Fruit fly (Drosophila melanogaster) whole organism, embryonic: ENCODE results near the gene CG2145.

Experiments
- Bteb2 ChIP-seq: fragments of 200-800 bp; sonication (Bioruptor generic); optimal IDR thresholded peaks from 2 replicates; lab custom pipeline; 2016; ENCODE audit warnings: missing biosample characterization, missing genetic modification characterization
- CG10565 ChIP-seq: fragments of 200-800 bp; sonication (Bioruptor generic); optimal IDR thresholded peaks from 3 replicates; lab custom pipeline; 2016; ENCODE audit warnings: missing biosample characterization, mild to moderate bottlenecking, missing genetic modification characterization
- CG10654 ChIP-seq: fragments of 200-800 bp; sonication (Bioruptor generic); optimal IDR thresholded peaks from 2 replicates; lab custom pipeline; 2016; ENCODE audit warnings: missing biosample characterization, missing genetic modification characterization
- CG11695 ChIP-seq: fragments of 200-800 bp; sonication (Bioruptor generic); IDR thresholded peaks from 3 replicates; pipeline ENCODE4 v1.3.6; 2022; ENCODE audit warnings: missing biosample characterization, missing genetic modification characterization
- CG12299 ChIP-seq: fragments of 200-800 bp; sonication (Bioruptor generic); optimal IDR thresholded peaks from 2 replicates; lab custom pipeline; 2018; ENCODE audit warnings: missing biosample characterization, mild to moderate bottlenecking, missing genetic modification characterization
- CG13624 ChIP-seq: fragments of 200-800 bp; sonication (Bioruptor generic); optimal IDR thresholded peaks from 2 replicates; lab custom pipeline; 2016; ENCODE audit warnings: missing biosample characterization, missing genetic modification characterization
- CG14667 ChIP-seq: fragments of 200-800 bp; sonication (Bioruptor generic); IDR thresholded peaks from 2 replicates; pipeline ENCODE4 v1.3.6; 2022; ENCODE audit warnings: missing biosample characterization, missing genetic modification characterization
- CG15696 ChIP-seq: fragments of 200-800 bp; sonication (Bioruptor generic); optimal IDR thresholded peaks from 2 replicates; lab custom pipeline; 2019; ENCODE audit warnings: missing biosample characterization, mild to moderate bottlenecking, missing genetic modification characterization, moderate library complexity
- CG1602 ChIP-seq: fragments of 200-800 bp; sonication (Bioruptor generic); optimal IDR thresholded peaks from 3 replicates; lab custom pipeline; 2016; ENCODE audit warnings: missing biosample characterization, missing genetic modification characterization
- CG17328 ChIP-seq: fragments of 200-800 bp; sonication (Bioruptor generic); IDR thresholded peaks from 2 replicates; pipeline ENCODE4 v1.3.6; 2022; ENCODE audit warnings: missing biosample characterization, missing genetic modification characterization
- CG17912 ChIP-seq: fragments of 200-800 bp; sonication (Bioruptor generic); optimal IDR thresholded peaks from 2 replicates; lab custom pipeline; 2018; ENCODE audit warnings: missing biosample characterization, mild to moderate bottlenecking, missing genetic modification characterization
- CG2129 ChIP-seq: fragments of 200-800 bp; sonication (Bioruptor generic); IDR thresholded peaks from 2 replicates; pipeline ENCODE4 v1.3.6; 2022; ENCODE audit warnings: missing biosample characterization, missing genetic modification characterization; ENCODE audit not compliant: partially characterized antibody
- CG2202 ChIP-seq: fragments of 200-800 bp; sonication (Bioruptor generic); optimal IDR thresholded peaks from 2 replicates; lab custom pipeline; 2018; ENCODE audit warnings: missing biosample characterization, mild to moderate bottlenecking, missing genetic modification characterization
- CG34224 ChIP-seq: fragments of 200-800 bp; sonication (Bioruptor generic); IDR thresholded peaks from 3 replicates; pipeline ENCODE4 v1.3.6; 2022; ENCODE audit warnings: missing biosample characterization, missing genetic modification characterization; ENCODE audit not compliant: partially characterized antibody
- CG4854 ChIP-seq: fragments of 200-800 bp; sonication (Bioruptor generic); optimal IDR thresholded peaks from 2 replicates; lab custom pipeline; 2016; ENCODE audit warnings: missing biosample characterization, missing genetic modification characterization, inconsistent platforms
- CG6175 ChIP-seq: fragments of 200-800 bp; sonication (Bioruptor generic); IDR thresholded peaks from 3 replicates; pipeline ENCODE4 v1.3.6; 2022; ENCODE audit warnings: missing biosample characterization, missing genetic modification characterization
- CG6689 ChIP-seq: fragments of 200-800 bp; sonication (Bioruptor generic); IDR thresholded peaks from 2 replicates; pipeline ENCODE4 v1.3.6; 2022; ENCODE audit warnings: missing biosample characterization, missing genetic modification characterization
- Dad ChIP-seq: fragments of 200-800 bp; sonication (Bioruptor generic); optimal IDR thresholded peaks from 3 replicates; lab custom pipeline; 2016; ENCODE audit warnings: missing biosample characterization, missing genetic modification characterization
- Max ChIP-seq: fragments of 200-800 bp; sonication (Bioruptor generic); optimal IDR thresholded peaks from 2 replicates; lab custom pipeline; 2016; ENCODE audit warnings: missing biosample characterization, mild to moderate bottlenecking, missing genetic modification characterization
- Med ChIP-seq: fragments of 200-800 bp; sonication (Bioruptor generic); peaks from one replicate; lab custom pipeline; 2016; ENCODE audit warnings: missing biosample characterization, missing genetic modification characterization, mild to moderate bottlenecking, inconsistent platforms, moderate library complexity
- Neu2 ChIP-seq: fragments of 200-800 bp; sonication (Bioruptor generic); optimal IDR thresholded peaks from 3 replicates; lab custom pipeline; 2016; ENCODE audit warnings: missing biosample characterization, missing genetic modification characterization, borderline replicate concordance
- NfI ChIP-seq: fragments of 200-800 bp; sonication (Bioruptor generic); optimal IDR thresholded peaks from 3 replicates; lab custom pipeline; 2018; ENCODE audit warnings: missing biosample characterization, mild to moderate bottlenecking, missing genetic modification characterization, moderate library complexity
- Side ChIP-seq: fragments of 200-800 bp; sonication (Bioruptor generic); optimal IDR thresholded peaks from 2 replicates; lab custom pipeline; 2016; ENCODE audit warnings: missing biosample characterization, missing genetic modification characterization
- Trl ChIP-seq, 3 experiments: fragments of >200 bp in 2 of 3; fragments of 200-800 bp in 1 of 3; sonication (Bioruptor generic) in 1 of 3; optimal IDR thresholded peaks; 2 replicates in 1 of 3; 3 replicates in 2 of 3; lab custom pipeline; 2016 to 2017; ENCODE audit warnings: missing biosample characterization in 1 of 3, missing genetic modification characterization in 1 of 3
- Xrp1 ChIP-seq: fragments of 200-800 bp; sonication (Bioruptor generic); IDR thresholded peaks from 2 replicates; pipeline ENCODE4 v1.3.6; 2022; ENCODE audit warnings: missing biosample characterization, missing genetic modification characterization
- ara ChIP-seq: fragments of 200-800 bp; sonication (Bioruptor generic); IDR thresholded peaks from 2 replicates; pipeline ENCODE4 v1.3.6; 2022; ENCODE audit warnings: missing biosample characterization, missing genetic modification characterization
- fru ChIP-seq: fragments of >200 bp; optimal IDR thresholded peaks from 2 replicates; lab custom pipeline; 2017
- gem ChIP-seq: fragments of 200-800 bp; sonication (Bioruptor generic); optimal IDR thresholded peaks from 2 replicates; lab custom pipeline; 2019; ENCODE audit warnings: missing biosample characterization, mild to moderate bottlenecking, missing genetic modification characterization, moderate library complexity
- nmo ChIP-seq: fragments of 200-800 bp; sonication (Bioruptor generic); optimal IDR thresholded peaks from 2 replicates; lab custom pipeline; 2018; ENCODE audit warnings: missing biosample characterization, mild to moderate bottlenecking, missing genetic modification characterization, moderate library complexity
- nom ChIP-seq: fragments of 200-800 bp; sonication (Bioruptor generic); optimal IDR thresholded peaks from 2 replicates; lab custom pipeline; 2017; ENCODE audit warnings: missing biosample characterization, missing genetic modification characterization, mild to moderate bottlenecking, moderate library complexity, missing genetic modification reagents
- prd ChIP-seq, 3 experiments: fragments of >200 bp in 2 of 3; fragments of 200-800 bp in 1 of 3; sonication (Bioruptor generic) in 1 of 3; optimal IDR thresholded peaks in 2 of 3; IDR thresholded peaks in 1 of 3; 2 replicates in 2 of 3; 3 replicates in 1 of 3; pipeline versions ENCODE4 v1.3.6 to Lab custom; 2017 to 2022; ENCODE audit warnings: missing biosample characterization in 1 of 3, missing genetic modification characterization in 1 of 3
- sd ChIP-seq: fragments of 200-800 bp; sonication (Bioruptor generic); optimal IDR thresholded peaks from 3 replicates; lab custom pipeline; 2018; ENCODE audit warnings: missing biosample characterization, mild to moderate bottlenecking, missing genetic modification characterization, moderate library complexity
- sens ChIP-seq: fragments of 200-800 bp; sonication (Bioruptor generic); peaks from one replicate; lab custom pipeline; 2016; ENCODE audit warnings: missing biosample characterization, missing genetic modification characterization
- sima ChIP-seq: fragments of 200-800 bp; sonication (Bioruptor generic); optimal IDR thresholded peaks from 2 replicates; lab custom pipeline; 2016; ENCODE audit warnings: missing biosample characterization, missing genetic modification characterization
- wdn ChIP-seq: fragments of 200-800 bp; sonication (Bioruptor generic); IDR thresholded peaks from 2 replicates; pipeline ENCODE4 v1.3.6; 2022; ENCODE audit warnings: missing biosample characterization, missing genetic modification characterization
- z ChIP-seq: fragments of 200-800 bp; sonication (Bioruptor generic); IDR thresholded peaks from 3 replicates; pipeline ENCODE4 v1.3.6; 2022; ENCODE audit warnings: missing biosample characterization, missing genetic modification characterization

Gene CG2145

DNA sequence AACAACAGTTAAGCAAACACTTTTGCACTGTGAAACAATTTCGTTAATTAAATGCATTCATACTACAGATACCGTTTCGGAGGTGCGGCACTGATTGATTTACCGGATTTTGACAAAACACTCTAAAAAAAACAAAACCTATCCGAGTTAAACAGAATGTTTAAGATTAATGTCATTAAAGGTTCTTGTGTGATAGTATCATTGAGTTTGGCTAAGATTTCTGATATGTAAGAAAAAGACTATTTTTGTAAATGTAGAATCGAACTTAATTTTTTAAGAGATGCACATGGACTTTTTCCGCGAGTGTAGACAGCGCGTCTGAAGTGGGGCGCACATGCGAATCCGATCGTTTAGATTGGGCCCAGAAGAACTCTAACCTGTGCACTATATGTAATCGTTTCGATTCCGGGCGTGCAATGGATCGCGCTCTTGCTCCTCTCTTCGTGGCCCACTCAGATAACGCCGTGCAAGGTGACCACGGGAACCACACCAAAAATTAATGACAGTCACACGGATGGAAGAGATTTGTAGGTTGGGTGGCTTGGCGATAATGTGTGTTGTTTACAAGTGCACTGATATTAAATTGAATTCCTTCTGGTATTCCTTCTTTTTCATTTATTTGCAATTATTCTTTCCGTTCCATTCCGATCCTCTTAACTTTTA lies 37.1 kb upstream of the CG2145 start:
- TF ChIP-seq nmo (GFP tag; lab: Kevin White, UChicago) (no peak), Side (GFP tag; lab: Kevin White, UChicago) (no peak), CG15696 (no peak), wdn (GFP tag; lab: Robert Waterston, UW) (no peak), sd (no peak), Neu2 (no peak), CG10565 (GFP tag; lab: Kevin White, UChicago) (no peak), CG14667 (GFP tag; lab: Robert Waterston, UW) (no peak), sima (no peak), fru (lab: Kevin White, UChicago) (no peak), CG12299 (tag; lab: Kevin White, UChicago) (no peak), Dad (GFP tag; lab: Kevin White, UChicago) (no peak)

DNA sequence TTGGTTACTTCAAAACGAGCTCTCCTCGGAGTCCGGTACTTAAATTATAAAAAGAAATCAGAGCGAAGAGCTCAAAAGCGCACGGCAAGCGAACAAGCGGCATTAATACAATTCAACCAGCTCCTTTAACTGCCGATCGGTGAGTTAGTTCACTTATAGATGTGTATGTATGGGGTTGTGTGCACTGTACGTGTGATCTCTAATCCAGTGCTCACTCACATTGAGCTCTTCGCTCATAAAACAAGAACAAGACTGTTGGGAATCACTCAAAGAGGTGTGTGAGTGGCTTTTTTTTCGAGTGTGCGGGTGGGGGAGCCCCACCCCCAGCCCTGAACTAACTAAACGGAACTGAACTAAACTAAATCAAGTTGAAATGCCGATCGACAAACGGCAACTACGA lies 36.0 kb upstream of the CG2145 start, which contains the start of gene Ork1:
TSS of gene Ork1 (minus strand) at position 101 of the 400 bp plus-strand sequence.
- TF ChIP-seq z (GFP tag; lab: Robert Waterston, UW) (peak; percentile 88), CG1602 (no peak)

dm6 chrX:10893208-10893607 lies 34.0 kb upstream of the CG2145 start:
- TF ChIP-seq CG6175 (GFP tag; lab: Robert Waterston, UW) (no peak), CG2202 (tag; lab: Kevin White, UChicago) (no peak), NfI (no peak), Max (GFP tag; lab: Kevin White, UChicago) (no peak), nom (no peak), sens (peak; percentile 47), Med (peak; percentile 28), CG4854 (GFP tag; lab: Kevin White, UChicago) (no peak), CG13624 (GFP tag; lab: Kevin White, UChicago) (no peak), Xrp1 (GFP tag; lab: Robert Waterston, UW) (0 out of 2 replicates have a peak, but pooled peaks have one; percentile 20), CG17328 (GFP tag; lab: Robert Waterston, UW) (no peak), CG11695 (GFP tag; lab: Robert Waterston, UW) (no peak), CG6689 (0 out of 2 replicates have a peak, but pooled peaks have one; percentile 14), gem (tag; lab: Kevin White, UChicago) (peak; percentile 7), Trl (optimal IDR thresholded peaks at IDR 0.05; lab: Kevin White, UChicago) (no peak), Trl (GFP tag; optimal IDR thresholded peaks at IDR 0.05; lab: Kevin White, UChicago) (no peak), Bteb2 (GFP tag; lab: Kevin White, UChicago) (no peak), CG17912 (GFP tag; lab: Kevin White, UChicago) (no peak), CG2129 (GFP tag; lab: Robert Waterston, UW) (no peak), CG10654 (no peak), ara (GFP tag; lab: Robert Waterston, UW) (0 out of 2 replicates have a peak, but pooled peaks have one; percentile 9), prd (optimal IDR thresholded peaks at IDR 0.05; lab: Kevin White, UChicago) (no peak), prd (GFP tag; IDR thresholded peaks at IDR 0.05; lab: Robert Waterston, UW) (0 out of 3 replicates have a peak, but pooled peaks have one; percentile 17), CG34224 (GFP tag; lab: Robert Waterston, UW) (no peak)
